Worm (Caenorhabditis elegans) whole organism, young adult: ENCODE data around the gene lnkn-1.

ENCODE experiments used
- F37B4.10 ChIP-seq: fragments of 200-800 bp; sonication (Bioruptor generic); IDR thresholded peaks from 2 replicates; pipeline ENCODE4 v1.3.6; 2022; ENCODE audit warnings: missing genetic modification characterization, missing compliant biosample characterization
- F52B5.7 ChIP-seq: sonication (generic microtip); optimal IDR thresholded peaks from 2 replicates; lab custom pipeline; 2016; ENCODE audit warnings: mild to moderate bottlenecking, missing genetic modification characterization, missing compliant biosample characterization
- die-1 ChIP-seq: sonication (generic microtip); optimal IDR thresholded peaks from 2 replicates; lab custom pipeline; 2016; ENCODE audit warnings: missing genotype, mild to moderate bottlenecking, missing genetic modification characterization, missing compliant biosample characterization
- hlh-26 ChIP-seq: fragments of 200-800 bp; sonication (Bioruptor generic); conservative IDR thresholded peaks from 2 replicates; pipeline ENCODE4 v1.3.6; 2022; ENCODE audit warnings: missing genetic modification reagents, missing genetic modification characterization, missing compliant biosample characterization
- pha-4 ChIP-seq: fragments of 150-350 bp; sonication (generic microtip); optimal IDR thresholded peaks from 2 replicates; lab custom pipeline; 2014; ENCODE audit warnings: missing biosample characterization, missing genetic modification reagents, missing genetic modification characterization
- unc-62 ChIP-seq: fragments of 150-350 bp; optimal IDR thresholded peaks from 2 replicates; lab custom pipeline; 2014; ENCODE audit warnings: missing biosample characterization, missing genetic modification reagents, missing genetic modification characterization

ce11 chrIII:8847722-8848121 is 42.3 kb upstream of the lnkn-1 start:
- TF ChIP-seq pha-4 (tag; lab: Kevin White, UChicago) (no peak), unc-62 (GFP tag; lab: Kevin White, UChicago) (no peak), F52B5.7 (tag; lab: Kevin White, UChicago) (no peak), hlh-26 (GFP tag; lab: Robert Waterston, UW) (no peak), F37B4.10 (no peak), die-1 (tag; lab: Kevin White, UChicago) (no peak)
